Worm (Caenorhabditis elegans): ENCODE data around the gene pinn-4.

Gene pinn-4

DNA sequence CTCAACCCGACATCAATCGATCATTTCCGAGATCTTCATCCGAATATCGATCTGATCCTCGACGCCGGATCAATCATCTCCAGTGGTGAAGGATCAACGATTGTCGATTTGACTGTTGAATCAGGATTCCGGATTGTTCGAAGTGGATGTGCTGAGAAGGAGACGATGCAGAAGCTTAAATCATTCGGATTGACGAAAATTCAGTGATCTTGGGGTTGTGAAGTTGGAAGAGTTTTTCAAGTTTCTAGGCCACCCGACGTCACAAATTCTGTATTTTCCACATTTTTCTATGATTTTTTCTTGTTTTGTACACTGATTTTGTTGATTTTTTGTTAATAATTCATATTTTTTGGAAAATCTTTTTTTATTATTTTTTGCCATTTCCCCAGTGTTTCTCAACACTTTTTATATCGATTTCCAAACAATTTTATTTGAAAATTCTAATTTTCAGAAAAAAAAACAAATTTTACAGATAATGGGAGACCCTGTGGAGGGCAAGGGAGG lies 11.8 kb downstream of the pinn-4 start, which contains the start of gene Y48E1C.1:
Gene Y48E1C.1 (plus strand): TSS at position 454 of the 504 bp plus-strand sequence.
- TF ChIP-seq dox-1 (GFP tag; IDR thresholded peaks at IDR 0.05) (no peak), unc-62 (GFP tag; optimal IDR thresholded peaks at IDR 0.05) (no peak), nfyb-1 (GFP tag; IDR thresholded peaks at IDR 0.05) (no peak), bed-1 (GFP tag; IDR thresholded peaks at IDR 0.05) (no peak)

DNA sequence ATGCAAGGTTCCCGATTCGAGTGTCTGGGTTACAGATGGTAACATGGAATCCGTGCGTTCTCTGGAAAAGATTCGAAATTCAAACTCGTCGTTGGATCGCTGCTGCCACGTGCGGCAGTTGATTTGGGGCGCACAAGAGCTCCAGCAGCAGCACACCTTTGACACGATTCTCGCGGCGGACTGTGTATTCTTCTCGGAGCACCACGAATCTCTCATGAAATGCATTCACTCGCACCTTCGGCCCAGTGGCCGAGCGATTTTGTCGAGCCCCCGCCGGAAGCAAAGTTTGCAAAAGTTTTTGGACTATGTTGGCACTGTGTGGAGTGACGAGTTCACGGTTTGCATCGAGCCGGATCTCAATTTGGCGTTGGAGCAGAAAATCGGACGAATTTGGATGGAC lies 13.8 kb downstream of the pinn-4 start:
- TF ChIP-seq zfh-2 (GFP tag; conservative IDR thresholded peaks at IDR 0.05), result peak; percentile 50
- no peak for TF ChIP-seq rec-8 (tag; optimal IDR thresholded peaks at IDR 0.05)
- TF ChIP-seq attf-3 (GFP tag; conservative IDR thresholded peaks at IDR 0.05), result no peak

DNA sequence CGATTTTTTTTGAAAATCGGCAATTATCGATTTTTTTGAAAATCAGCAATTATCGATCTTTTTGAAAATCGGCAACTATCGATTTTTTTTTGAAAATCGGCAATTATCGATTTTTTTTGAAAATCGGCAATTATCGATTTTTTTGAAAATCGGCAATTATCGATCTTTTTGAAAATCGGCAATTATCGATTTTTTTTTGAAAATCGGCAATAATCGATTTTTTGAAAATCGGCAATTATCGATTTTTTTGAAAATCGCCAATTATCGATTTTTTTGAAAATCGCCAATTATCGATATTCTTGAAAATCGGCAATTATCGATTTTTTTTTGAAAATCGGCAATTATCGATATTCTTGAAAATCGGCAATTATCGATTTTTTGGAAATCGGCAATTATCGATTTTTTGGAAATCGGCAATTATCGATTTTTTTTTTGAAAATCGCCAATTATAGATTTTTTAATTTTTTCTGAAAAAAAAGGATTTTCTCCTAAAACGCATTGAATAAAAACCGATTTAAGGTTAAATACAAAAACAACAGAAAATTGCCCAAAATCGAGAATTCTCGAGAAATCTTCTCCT lies 14.8 kb downstream of the pinn-4 start:
- TF ChIP-seq F49E8.2 (tag; optimal IDR thresholded peaks at IDR 0.05; ENCODE audit: insufficient read depth) (no peak), bed-1 (GFP tag; IDR thresholded peaks at IDR 0.05) (no peak), aptf-3 (GFP tag; IDR thresholded peaks at IDR 0.05) (no peak), madf-6 (GFP tag; IDR thresholded peaks at IDR 0.05) (no peak), madf-10 (tag; optimal IDR thresholded peaks at IDR 0.05) (no peak), dpff-1 (tag; optimal IDR thresholded peaks at IDR 0.05) (no peak), hlh-26 (GFP tag; conservative IDR thresholded peaks at IDR 0.05) (no peak), attf-3 (GFP tag; conservative IDR thresholded peaks at IDR 0.05) (no peak), let-526 (GFP tag; IDR thresholded peaks at IDR 0.05) (no peak), ztf-26 (tag; optimal IDR thresholded peaks at IDR 0.05) (no peak), B0336.3 (GFP tag; IDR thresholded peaks at IDR 0.05) (no peak), hsf-1 (GFP tag; IDR thresholded peaks at IDR 0.05) (no peak), madf-8 (GFP tag; conservative IDR thresholded peaks at IDR 0.05) (no peak), egrh-3 (GFP tag; IDR thresholded peaks at IDR 0.05) (no peak), akir-1 (GFP tag; optimal IDR thresholded peaks at IDR 0.05) (no peak), nfya-2 (GFP tag; IDR thresholded peaks at IDR 0.05) (no peak), zfh-2 (GFP tag; conservative IDR thresholded peaks at IDR 0.05) (no peak)

- TF ChIP-seq lir-1 (GFP tag; conservative IDR thresholded peaks at IDR 0.05), result no peak
- no peak for TF ChIP-seq ceh-58 (GFP tag; IDR thresholded peaks at IDR 0.05)
Observed at ce11 chrII:13424242-13424641, 21.5 kb downstream of the pinn-4 start, which contains the start of gene Y48E1C.2. Gene Y48E1C.2 (plus strand): TSS chrII:13424542.

DNA sequence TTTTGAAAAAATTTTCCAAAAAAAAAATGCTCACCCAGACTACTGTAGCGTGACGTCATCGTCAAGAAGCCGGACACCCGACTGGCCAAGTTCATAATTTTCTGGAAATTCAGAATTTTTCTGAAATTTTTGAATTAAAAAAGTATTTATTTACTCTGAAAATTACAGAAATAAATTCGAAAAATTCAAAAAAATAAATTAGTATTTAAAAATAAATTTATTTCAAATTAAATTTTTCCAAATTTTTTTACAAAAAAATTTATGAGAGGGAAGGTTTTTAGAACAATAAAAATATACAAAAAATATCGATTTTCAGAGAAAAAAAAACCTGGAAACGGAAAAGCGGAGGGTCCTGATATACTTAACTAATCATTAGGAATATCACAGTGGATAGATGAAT lies 33.9 kb downstream of the pinn-4 start, which contains the start of gene Y48E1C.4:
Gene Y48E1C.4 (minus strand): TSS at position 101 of the 400 bp plus-strand sequence.
- no peak for TF ChIP-seq dpl-1 (GFP tag; optimal IDR thresholded peaks at IDR 0.05)
- TF ChIP-seq ccch-3 (GFP tag; optimal IDR thresholded peaks at IDR 0.05), result no peak
- TF ChIP-seq egl-44 (GFP tag; IDR thresholded peaks at IDR 0.05), result no peak
- no peak for TF ChIP-seq mel-28 (tag; optimal IDR thresholded peaks at IDR 0.05; ENCODE audit: borderline replicate concordance)
- TF ChIP-seq repo-1 (tag; optimal IDR thresholded peaks at IDR 0.05), result no peak
- TF ChIP-seq F57A8.1 (GFP tag; optimal IDR thresholded peaks at IDR 0.05), result no peak
- no peak for TF ChIP-seq B0035.1 (tag; optimal IDR thresholded peaks at IDR 0.05)
- no peak for TF ChIP-seq lsl-1 (GFP tag; optimal IDR thresholded peaks at IDR 0.05)
- no peak for TF ChIP-seq tbx-9 (tag; optimal IDR thresholded peaks at IDR 0.05; ENCODE audit: borderline replicate concordance)
